Worm (Caenorhabditis elegans) whole organism, L4 larva: ENCODE data around the gene hmp-1.
A peak's percentile ranks its signal among the peaks of the same experiment; 100 is the strongest.

ENCODE experiments used
- F26F4.8 ChIP-seq: fragments of 200-800 bp; sonication (Bioruptor generic); conservative IDR thresholded peaks from 2 replicates; pipeline ENCODE4 v1.3.6; 2022; ENCODE audit warnings: missing genetic modification characterization, missing compliant biosample characterization
- F49E8.2 ChIP-seq: sonication (generic microtip); optimal IDR thresholded peaks from 2 replicates; lab custom pipeline; 2016; ENCODE audit warnings: missing compliant biosample characterization, mild to moderate bottlenecking, missing genetic modification characterization, borderline replicate concordance
- T20F7.1 ChIP-seq: fragments of 200-800 bp; sonication (Bioruptor generic); optimal IDR thresholded peaks from 2 replicates; lab custom pipeline; 2018; ENCODE audit warnings: mild to moderate bottlenecking, missing genetic modification characterization, missing compliant biosample characterization
- T26A8.4 ChIP-seq: fragments of 200-800 bp; sonication (Bioruptor generic); IDR thresholded peaks from 2 replicates; pipeline ENCODE4 v1.3.6; 2022; ENCODE audit warnings: missing genetic modification characterization, missing compliant biosample characterization
- aha-1 ChIP-seq: fragments of 150-350 bp; peaks from one replicate; lab custom pipeline; 2014; ENCODE audit warnings: missing biosample characterization, missing genetic modification characterization
- ceh-44 ChIP-seq: fragments of 200-800 bp; sonication (Bioruptor generic); IDR thresholded peaks from 2 replicates; pipeline ENCODE4 v1.3.6; 2022; ENCODE audit warnings: missing genetic modification reagents, missing genetic modification characterization, missing compliant biosample characterization
- ceh-62 ChIP-seq: sonication (generic microtip); optimal IDR thresholded peaks from 2 replicates; lab custom pipeline; 2017; ENCODE audit warnings: missing biosample characterization, missing genetic modification characterization
- cey-2 ChIP-seq: sonication (generic microtip); optimal IDR thresholded peaks from 3 replicates; lab custom pipeline; 2017; ENCODE audit warnings: missing genetic modification characterization, mild to moderate bottlenecking, missing compliant biosample characterization, antibody characterized with exemption, borderline replicate concordance; ENCODE audit not compliant: insufficient read depth
- dmd-6 ChIP-seq: fragments of 200-800 bp; sonication (Bioruptor generic); IDR thresholded peaks from 2 replicates; pipeline ENCODE4 v1.3.6; 2022; ENCODE audit warnings: missing genetic modification reagents, missing genetic modification characterization, missing compliant biosample characterization
- dpl-1 ChIP-seq: fragments of 150-350 bp; optimal IDR thresholded peaks from 2 replicates; lab custom pipeline; 2014; ENCODE audit warnings: missing biosample characterization, missing genetic modification reagents, missing genetic modification characterization
- dve-1 ChIP-seq: sonication (generic microtip); optimal IDR thresholded peaks from 2 replicates; lab custom pipeline; 2017; ENCODE audit warnings: antibody characterized with exemption, mild to moderate bottlenecking, missing genetic modification characterization, missing compliant biosample characterization; ENCODE audit not compliant: insufficient read depth
- egl-43 ChIP-seq: fragments of 200-800 bp; sonication (Bioruptor generic); IDR thresholded peaks from 2 replicates; pipeline ENCODE4 v1.3.6; 2022; ENCODE audit warnings: missing genetic modification reagents, missing genetic modification characterization, missing compliant biosample characterization
- fos-1 ChIP-seq: fragments of 150-350 bp; optimal IDR thresholded peaks from 2 replicates; lab custom pipeline; 2014; ENCODE audit warnings: missing biosample characterization, missing genetic modification characterization
- gei-8 ChIP-seq: fragments of 200-800 bp; sonication (Bioruptor generic); optimal IDR thresholded peaks from 2 replicates; lab custom pipeline; 2018; ENCODE audit warnings: mild to moderate bottlenecking, missing genetic modification characterization, missing compliant biosample characterization
- hif-1 ChIP-seq, 2 experiments: sonication (generic microtip); optimal IDR thresholded peaks; 2 replicates each; lab custom pipeline; 2016 to 2017; ENCODE audit warnings: missing compliant biosample characterization in 2 of 2, missing genetic modification characterization in 2 of 2, missing genetic modification reagents in 2 of 2, missing genotype in 2 of 2, mild to moderate bottlenecking in 1 of 2
- hlh-11 ChIP-seq: fragments of 200-800 bp; sonication (Bioruptor generic); optimal IDR thresholded peaks from 2 replicates; lab custom pipeline; 2018; ENCODE audit warnings: mild to moderate bottlenecking, missing genetic modification characterization, missing compliant biosample characterization
- hlh-30 ChIP-seq: sonication (generic microtip); optimal IDR thresholded peaks from 2 replicates; lab custom pipeline; 2017; ENCODE audit warnings: antibody characterized with exemption, mild to moderate bottlenecking, missing genetic modification characterization, missing compliant biosample characterization; ENCODE audit not compliant: insufficient read depth
- hmg-1.1 ChIP-seq: fragments of 200-800 bp; sonication (Bioruptor generic); IDR thresholded peaks from 2 replicates; pipeline ENCODE4 v1.3.6; 2022; ENCODE audit warnings: missing genetic modification reagents, missing genetic modification characterization, missing compliant biosample characterization
- jun-1 ChIP-seq: fragments of 150-350 bp; optimal IDR thresholded peaks from 2 replicates; lab custom pipeline; 2014; ENCODE audit warnings: missing biosample characterization, missing genetic modification reagents, missing genetic modification characterization
- lin-29 ChIP-seq: fragments of 200-800 bp; sonication (Bioruptor generic); IDR thresholded peaks from 2 replicates; pipeline ENCODE4 v1.3.6; 2022; ENCODE audit warnings: missing genetic modification reagents, missing genetic modification characterization, missing compliant biosample characterization
- lin-39 ChIP-seq: fragments of 150-350 bp; optimal IDR thresholded peaks from 2 replicates; lab custom pipeline; 2014; ENCODE audit warnings: missing biosample characterization, missing genetic modification reagents, missing genetic modification characterization
- lsy-2 ChIP-seq, 2 experiments: fragments of 150-350 bp in 1 of 2; sonication (generic microtip) in 1 of 2; optimal IDR thresholded peaks; 2 replicates each; lab custom pipeline; 2014 to 2017; ENCODE audit warnings: missing biosample characterization in 2 of 2, missing genetic modification characterization in 2 of 2
- madf-5 ChIP-seq, 2 experiments: fragments of 200-800 bp; sonication (Bioruptor generic); IDR thresholded peaks; 2 replicates each; pipeline ENCODE4 v1.3.6; 2022; ENCODE audit warnings: missing compliant biosample characterization in 2 of 2, missing genetic modification characterization in 2 of 2
- mdl-1 ChIP-seq, 2 experiments: fragments of 150-350 bp in 1 of 2; sonication (generic microtip) in 1 of 2; optimal IDR thresholded peaks; 2 replicates each; lab custom pipeline; 2014 to 2017; ENCODE audit warnings: missing biosample characterization in 2 of 2, missing genetic modification characterization in 2 of 2
- mdt-29 ChIP-seq: fragments of 200-800 bp; sonication (Bioruptor generic); IDR thresholded peaks from 2 replicates; pipeline ENCODE4 v1.3.6; 2022; ENCODE audit warnings: missing genetic modification reagents, missing genetic modification characterization, missing compliant biosample characterization
- nhr-237 ChIP-seq: sonication (generic microtip); optimal IDR thresholded peaks from 2 replicates; lab custom pipeline; 2017; ENCODE audit warnings: missing biosample characterization, missing genetic modification characterization
- nhr-25 ChIP-seq: sonication (generic microtip); optimal IDR thresholded peaks from 2 replicates; lab custom pipeline; 2017; ENCODE audit warnings: missing genetic modification characterization, mild to moderate bottlenecking, missing compliant biosample characterization, antibody characterized with exemption, moderate library complexity, borderline replicate concordance; ENCODE audit not compliant: insufficient read depth
- nhr-28 ChIP-seq: fragments of 150-350 bp; optimal IDR thresholded peaks from 2 replicates; lab custom pipeline; 2014; ENCODE audit warnings: missing biosample characterization, missing genetic modification characterization
- nhr-41 ChIP-seq: fragments of 200-800 bp; sonication (Bioruptor generic); IDR thresholded peaks from 2 replicates; pipeline ENCODE4 v1.3.6; 2022; ENCODE audit warnings: missing genetic modification reagents, missing genetic modification characterization, missing compliant biosample characterization
- nhr-48 ChIP-seq: sonication (generic microtip); optimal IDR thresholded peaks from 2 replicates; lab custom pipeline; 2016; ENCODE audit warnings: mild to moderate bottlenecking, missing genetic modification characterization, missing compliant biosample characterization
- nhr-6 ChIP-seq: fragments of 150-350 bp; optimal IDR thresholded peaks from 2 replicates; lab custom pipeline; 2014; ENCODE audit warnings: missing biosample characterization, missing genetic modification characterization
- nhr-76 ChIP-seq: fragments of 150-350 bp; optimal IDR thresholded peaks from 2 replicates; lab custom pipeline; 2014; ENCODE audit warnings: missing biosample characterization, missing genetic modification characterization
- php-3 ChIP-seq: fragments of 200-800 bp; sonication (Bioruptor generic); IDR thresholded peaks from 2 replicates; pipeline ENCODE4 v1.3.6; 2022; ENCODE audit warnings: missing genetic modification reagents, missing genetic modification characterization, missing compliant biosample characterization
- rbr-2 ChIP-seq: sonication (generic microtip); optimal IDR thresholded peaks from 2 replicates; lab custom pipeline; 2016; ENCODE audit warnings: missing genotype, missing genetic modification characterization, missing compliant biosample characterization
- saeg-2 ChIP-seq: fragments of 200-800 bp; sonication (Bioruptor generic); IDR thresholded peaks from 2 replicates; pipeline ENCODE4 v1.3.6; 2022; ENCODE audit warnings: missing genetic modification reagents, missing genetic modification characterization, missing compliant biosample characterization
- sdz-12 ChIP-seq: fragments of 200-800 bp; sonication (Bioruptor generic); optimal IDR thresholded peaks from 2 replicates; lab custom pipeline; 2018; ENCODE audit warnings: mild to moderate bottlenecking, missing genetic modification characterization, missing compliant biosample characterization
- skn-1 ChIP-seq: fragments of 150-350 bp; optimal IDR thresholded peaks from 2 replicates; lab custom pipeline; 2014; ENCODE audit warnings: missing biosample characterization, missing genetic modification characterization
- spr-1 ChIP-seq: sonication (generic microtip); optimal IDR thresholded peaks from 2 replicates; lab custom pipeline; 2016; ENCODE audit warnings: mild to moderate bottlenecking, missing genetic modification characterization, missing compliant biosample characterization
- tag-97 ChIP-seq: fragments of 200-800 bp; sonication (Bioruptor generic); IDR thresholded peaks from 2 replicates; pipeline ENCODE4 v1.3.6; 2022; ENCODE audit warnings: missing genetic modification characterization, missing compliant biosample characterization
- tra-1 ChIP-seq: fragments of 200-800 bp; sonication (Bioruptor generic); IDR thresholded peaks from 2 replicates; pipeline ENCODE4 v1.3.6; 2022; ENCODE audit warnings: missing genetic modification reagents, missing genetic modification characterization, missing compliant biosample characterization
- unc-39 ChIP-seq: sonication (generic microtip); optimal IDR thresholded peaks from 2 replicates; lab custom pipeline; 2017; ENCODE audit warnings: missing biosample characterization, missing genetic modification characterization
- zag-1 ChIP-seq: fragments of 150-350 bp; optimal IDR thresholded peaks from 2 replicates; lab custom pipeline; 2014; ENCODE audit warnings: missing biosample characterization, missing genetic modification characterization
- zip-2 ChIP-seq: fragments of 150-350 bp; optimal IDR thresholded peaks from 2 replicates; lab custom pipeline; 2014; ENCODE audit warnings: missing biosample characterization, missing genetic modification characterization
- ztf-7 ChIP-seq: fragments of 150-350 bp; optimal IDR thresholded peaks from 2 replicates; lab custom pipeline; 2014; ENCODE audit warnings: missing biosample characterization, missing genetic modification characterization

hmp-1 gene

DNA sequence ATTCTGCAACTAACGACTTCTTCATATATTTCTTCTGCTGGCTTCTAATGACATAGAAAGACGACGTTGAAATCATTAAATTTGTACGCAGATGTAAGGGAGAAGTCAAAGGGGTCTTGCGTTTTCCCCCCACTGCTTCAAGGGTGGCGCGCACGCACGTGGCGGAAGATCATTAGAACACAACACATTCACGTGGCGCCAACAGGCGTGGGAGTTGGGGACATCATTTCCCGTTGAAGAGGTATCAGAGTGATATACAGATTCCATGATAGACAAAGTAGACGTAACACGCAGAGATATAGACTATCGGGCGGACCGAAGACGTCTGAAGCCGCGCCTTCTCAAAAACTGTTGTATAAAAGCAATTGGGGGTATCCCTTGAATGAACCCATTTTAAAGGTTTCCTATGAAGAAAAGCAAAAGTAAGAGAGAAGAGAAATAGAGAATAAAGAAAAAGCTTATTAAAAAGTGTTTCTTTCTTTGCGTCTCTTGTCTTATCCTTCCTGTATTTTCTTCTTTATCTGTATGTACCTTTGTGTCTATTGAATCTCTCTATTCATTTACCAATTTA, 46.3 kb upstream of the hmp-1 start (continued):
- no peak for TF ChIP-seq fos-1
- TF ChIP-seq ztf-7: no peak
- TF ChIP-seq skn-1 (tag; lab: Kevin White, UChicago): no peak
- peak; percentile 59 for TF ChIP-seq T26A8.4
- peak; percentile 72 for TF ChIP-seq nhr-25 (tag; lab: Kevin White, UChicago)
- no peak for TF ChIP-seq F26F4.8
- peak; percentile 13 for TF ChIP-seq dpl-1 (GFP tag; lab: Kevin White, UChicago)
- TF ChIP-seq zag-1 (tag; lab: Kevin White, UChicago): no peak
- TF ChIP-seq spr-1 (tag; lab: Kevin White, UChicago): peak; percentile 84
- peak; percentile 74 for TF ChIP-seq tra-1
- no peak for TF ChIP-seq F49E8.2 (tag; lab: Kevin White, UChicago)
- peak; percentile 32 for TF ChIP-seq nhr-28 (tag; lab: Kevin White, UChicago)
- TF ChIP-seq rbr-2: peak; percentile 30
- peak; percentile 96 for TF ChIP-seq cey-2 (tag; lab: Kevin White, UChicago)
- TF ChIP-seq gei-8 (GFP tag; lab: Kevin White, UChicago): peak; percentile 11
- no peak for TF ChIP-seq madf-5 (GFP tag; IDR thresholded peaks at IDR 0.05; lab: Robert Waterston, UW)
- TF ChIP-seq lin-29 (GFP tag; lab: Robert Waterston, UW): peak; percentile 63; the same call in 1 of the 2 replicates
- TF ChIP-seq saeg-2 (GFP tag; lab: Robert Waterston, UW): 0 out of 2 replicates have a peak, but pooled peaks have one; percentile 5
- TF ChIP-seq nhr-41 (GFP tag; lab: Robert Waterston, UW): peak; percentile 44; the same call in 1 of the 2 replicates
- no peak for TF ChIP-seq tag-97 (GFP tag; lab: Robert Waterston, UW)
- no peak for TF ChIP-seq egl-43 (GFP tag; lab: Robert Waterston, UW)
- TF ChIP-seq jun-1 (tag; lab: Kevin White, UChicago): peak; percentile 49
- TF ChIP-seq hlh-30 (tag; lab: Kevin White, UChicago): peak; percentile 82
- TF ChIP-seq ceh-62: no peak
- no peak for TF ChIP-seq nhr-76 (tag; lab: Kevin White, UChicago)
- peak; percentile 31 for TF ChIP-seq sdz-12 (GFP tag; lab: Kevin White, UChicago)
- TF ChIP-seq mdl-1 (tag; optimal IDR thresholded peaks at IDR 0.05; lab: Kevin White, UChicago): peak; percentile 88 to 92
- TF ChIP-seq ceh-44 (GFP tag; lab: Robert Waterston, UW): no peak
- no peak for TF ChIP-seq nhr-237 (tag; lab: Kevin White, UChicago)
- TF ChIP-seq nhr-6: no peak
- TF ChIP-seq unc-39 (tag; lab: Kevin White, UChicago): no peak
- no peak for TF ChIP-seq zip-2 (tag; lab: Kevin White, UChicago)
- TF ChIP-seq mdt-29 (GFP tag; lab: Robert Waterston, UW): no peak
- TF ChIP-seq hmg-1.1: 0 out of 2 replicates have a peak, but pooled peaks have one; percentile 34
- TF ChIP-seq aha-1 (tag; lab: Kevin White, UChicago): no peak
- peak; percentile 82 for TF ChIP-seq dmd-6 (GFP tag; lab: Robert Waterston, UW)
- TF ChIP-seq hif-1 (tag; optimal IDR thresholded peaks at IDR 0.05; lab: Kevin White, UChicago): no peak

DNA sequence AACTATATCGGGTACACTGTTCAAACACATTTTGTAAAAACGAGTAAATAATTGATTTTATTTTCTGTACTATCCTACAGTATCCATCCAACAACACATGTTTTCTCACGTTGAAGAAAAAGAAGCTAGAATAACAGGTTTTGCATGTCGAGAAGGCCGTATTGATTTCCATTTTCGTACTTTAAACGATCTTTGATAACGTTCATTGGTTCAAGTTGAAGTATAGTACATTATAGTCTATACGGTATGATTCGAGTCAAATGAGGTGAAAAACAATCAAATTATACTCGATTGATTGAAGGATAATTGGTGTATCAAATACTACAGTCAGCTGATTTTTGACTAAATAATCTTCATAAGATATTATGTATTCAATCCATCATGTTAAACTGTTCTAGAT, 45.2 kb upstream of the hmp-1 start:
- TF ChIP-seq nhr-28 (tag; lab: Kevin White, UChicago): peak; percentile 28
- peak; percentile 24 for TF ChIP-seq T20F7.1 (GFP tag; lab: Kevin White, UChicago)
- TF ChIP-seq hlh-11 (tag; lab: Kevin White, UChicago): peak; percentile 20
- TF ChIP-seq dve-1 (tag; lab: Kevin White, UChicago): peak; percentile 1
- peak; percentile 56 for TF ChIP-seq nhr-48 (tag; lab: Kevin White, UChicago)
- no peak for TF ChIP-seq php-3 (GFP tag; lab: Robert Waterston, UW)
- TF ChIP-seq lsy-2 (tag; optimal IDR thresholded peaks at IDR 0.05; lab: Kevin White, UChicago): peak in 1 of 2 experiments; percentile 34
- peak in 1 of 2 experiments; percentile 17 for TF ChIP-seq mdl-1 (tag; optimal IDR thresholded peaks at IDR 0.05; lab: Kevin White, UChicago)
- TF ChIP-seq lin-39: no peak
